Fruit fly (Drosophila melanogaster): Measurements from ENCODE around the gene CG14668.

dm6 chr3R:5385761-5386160 is 1.7 kb downstream of the CG14668 start:
- TF ChIP-seq fd96Ca (GFP tag; IDR thresholded peaks at IDR 0.05) (no peak), Ets98B (GFP tag; IDR thresholded peaks at IDR 0.05) (no peak), EcR (GFP tag; optimal IDR thresholded peaks at IDR 0.05) (peak; percentile 98)
